Fruit fly (Drosophila melanogaster): ENCODE measurements around the gene psidin.
A peak's percentile ranks its signal among the peaks of the same experiment; 100 is the strongest.

Gene psidin

dm6 chr3R:20035887-20036286 lies 14.4 kb downstream of the psidin start, which contains the start of gene Regnase-1 (continued):
- peak; percentile 78 for TF ChIP-seq Nf-YB (GFP tag; optimal IDR thresholded peaks at IDR 0.05)
- no peak for TF ChIP-seq CG10565 (GFP tag; optimal IDR thresholded peaks at IDR 0.05)
- TF ChIP-seq btn (GFP tag; optimal IDR thresholded peaks at IDR 0.05) = peak; percentile 83
- TF ChIP-seq CG10209 (GFP tag; optimal IDR thresholded peaks at IDR 0.05) = peak; percentile 87
- TF ChIP-seq yki (optimal IDR thresholded peaks at IDR 0.05) = no peak
- TF ChIP-seq Dfd (GFP tag; optimal IDR thresholded peaks at IDR 0.05) = no peak
- peak; percentile 92 for TF ChIP-seq Mad (GFP tag; optimal IDR thresholded peaks at IDR 0.05)
- TF ChIP-seq Taf1 (GFP tag; IDR thresholded peaks at IDR 0.05) = peak; percentile 53; the same call in 1 of the 2 replicates
- TF ChIP-seq CG12236 (GFP tag; optimal IDR thresholded peaks at IDR 0.05) = peak; percentile 83
- TF ChIP-seq CG6765 (GFP tag; optimal IDR thresholded peaks at IDR 0.05) = peak; percentile 98
- TF ChIP-seq CG2875 (GFP tag; optimal IDR thresholded peaks at IDR 0.05) = peak; percentile 94
- TF ChIP-seq Chrac-16 (GFP tag; optimal IDR thresholded peaks at IDR 0.05) = peak; percentile 59
- no peak for TF ChIP-seq Hmx (GFP tag; optimal IDR thresholded peaks at IDR 0.05)
- peak; percentile 98 for TF ChIP-seq Opbp (GFP tag; IDR thresholded peaks at IDR 0.05; ENCODE audit: partially characterized antibody)
- peak; percentile 95 for TF ChIP-seq otp (GFP tag; IDR thresholded peaks at IDR 0.05)
- TF ChIP-seq CG14965 (GFP tag; optimal IDR thresholded peaks at IDR 0.05; ENCODE audit: borderline replicate concordance) = peak; percentile 50
- peak; percentile 83 to 92 for TF ChIP-seq dpn (GFP tag; optimal IDR thresholded peaks at IDR 0.05)
- TF ChIP-seq pnt (GFP tag; optimal IDR thresholded peaks at IDR 0.05) = peak; percentile 11
- TF ChIP-seq CG12769 (tag; optimal IDR thresholded peaks at IDR 0.05) = no peak
- peak; percentile 78 to 89 for TF ChIP-seq Pdp1 (GFP tag; optimal IDR thresholded peaks at IDR 0.05)
- peak; percentile 95 for TF ChIP-seq CG9727 (GFP tag; optimal IDR thresholded peaks at IDR 0.05)
- peak; percentile 67 for TF ChIP-seq lmd (GFP tag; IDR thresholded peaks at IDR 0.05)
- TF ChIP-seq CG6654 (GFP tag; optimal IDR thresholded peaks at IDR 0.05) = peak; percentile 75
- peak; percentile 78 for TF ChIP-seq vfl (GFP tag; optimal IDR thresholded peaks at IDR 0.05)
- peak in 1 of 2 experiments; percentile 63 for TF ChIP-seq crp (GFP tag; optimal IDR thresholded peaks at IDR 0.05)
- peak; percentile 82 for TF ChIP-seq CG3838 (GFP tag; optimal IDR thresholded peaks at IDR 0.05)
- TF ChIP-seq hth (optimal IDR thresholded peaks at IDR 0.05) = no peak
- no peak for TF ChIP-seq br (optimal IDR thresholded peaks at IDR 0.05)
- peak; percentile 92 for TF ChIP-seq Mes4 (GFP tag; optimal IDR thresholded peaks at IDR 0.05)
- peak; percentile 88 for TF ChIP-seq H15 (GFP tag; IDR thresholded peaks at IDR 0.05)
- TF ChIP-seq CG18011 (GFP tag; optimal IDR thresholded peaks at IDR 0.05) = peak; percentile 83
- peak; percentile 94 for TF ChIP-seq CG18619 (GFP tag; optimal IDR thresholded peaks at IDR 0.05)
- TF ChIP-seq ash1 (GFP tag; optimal IDR thresholded peaks at IDR 0.05) = peak; percentile 94
- peak; percentile 74 for TF ChIP-seq gcm2 (GFP tag; optimal IDR thresholded peaks at IDR 0.05)
- peak; percentile 92 for TF ChIP-seq Side (GFP tag; optimal IDR thresholded peaks at IDR 0.05)
- TF ChIP-seq slp2 (GFP tag; optimal IDR thresholded peaks at IDR 0.05) = peak; percentile 87
- peak; percentile 89 for TF ChIP-seq scrt (GFP tag; optimal IDR thresholded peaks at IDR 0.05)
- peak; percentile 83 for TF ChIP-seq CG1647 (GFP tag; optimal IDR thresholded peaks at IDR 0.05)
- peak; percentile 78 for TF ChIP-seq CG30403 (GFP tag; optimal IDR thresholded peaks at IDR 0.05)
- TF ChIP-seq wdn (GFP tag; IDR thresholded peaks at IDR 0.05) = peak; percentile 85
- TF ChIP-seq Poxn (GFP tag; IDR thresholded peaks at IDR 0.05) = no peak
- peak; percentile 78 for TF ChIP-seq gem (tag; optimal IDR thresholded peaks at IDR 0.05)
- TF ChIP-seq CG2116 (GFP tag; optimal IDR thresholded peaks at IDR 0.05) = peak; percentile 96
- TF ChIP-seq ERR (GFP tag; optimal IDR thresholded peaks at IDR 0.05) = peak; percentile 76
- no peak for TF ChIP-seq nau (GFP tag; optimal IDR thresholded peaks at IDR 0.05)
- peak; percentile 38 for TF ChIP-seq CG7745 (tag; optimal IDR thresholded peaks at IDR 0.05)
- peak; percentile 89 for TF ChIP-seq disco-r (GFP tag; optimal IDR thresholded peaks at IDR 0.05)
- TF ChIP-seq CG15696 (tag; optimal IDR thresholded peaks at IDR 0.05) = peak; percentile 60
- TF ChIP-seq dysf (GFP tag; IDR thresholded peaks at IDR 0.05) = peak; percentile 86
- peak; percentile 59 for TF ChIP-seq CG15479 (GFP tag; optimal IDR thresholded peaks at IDR 0.05)
- peak; percentile 75 for TF ChIP-seq D19B (GFP tag; optimal IDR thresholded peaks at IDR 0.05)
- peak; percentile 90 for TF ChIP-seq dm (GFP tag; optimal IDR thresholded peaks at IDR 0.05)

Measured in whole organism, embryonic.